Worm (Caenorhabditis elegans) whole organism, early embryonic: ENCODE results near the gene C28A5.2.

Experiments used
- ama-1 ChIP-seq: fragments of 150-350 bp; optimal IDR thresholded peaks from 2 replicates; lab custom pipeline; 2014
- ceh-13 ChIP-seq: fragments of 200-800 bp; sonication (Bioruptor generic); optimal IDR thresholded peaks from 2 replicates; lab custom pipeline; 2018; ENCODE audit warnings: mild to moderate bottlenecking, missing genetic modification characterization, missing compliant biosample characterization
- tbx-37 ChIP-seq: fragments of 200-800 bp; sonication (Bioruptor generic); conservative IDR thresholded peaks from 2 replicates; pipeline ENCODE4 v1.3.6; 2022; ENCODE audit warnings: missing genetic modification reagents, missing genetic modification characterization, missing compliant biosample characterization

ce11 chrIII:4453768-4454167 lies 14.4 kb upstream of the C28A5.2 start:
- TF ChIP-seq ceh-13 (no peak), tbx-37 (GFP tag; lab: Robert Waterston, UW) (no peak), ama-1 (lab: Kevin White, UChicago) (no peak)
